Worm (Caenorhabditis elegans) whole organism, L4 larva: ENCODE results near the gene R01H2.8.

ENCODE experiments used
- aly-2 ChIP-seq: sonication (generic microtip); optimal IDR thresholded peaks from 2 replicates; lab custom pipeline; 2018; ENCODE audit warnings: missing biosample characterization, missing genetic modification characterization
- ama-1 ChIP-seq: fragments of 150-350 bp; optimal IDR thresholded peaks from 2 replicates; lab custom pipeline; 2014; ENCODE audit warnings: inconsistent platforms, mixed read lengths
- ceh-28 ChIP-seq: fragments of 150-350 bp; optimal IDR thresholded peaks from 2 replicates; lab custom pipeline; 2014; ENCODE audit warnings: missing biosample characterization, missing genetic modification reagents, missing genetic modification characterization
- ceh-82 ChIP-seq: sonication (generic microtip); optimal IDR thresholded peaks from 2 replicates; lab custom pipeline; 2017; ENCODE audit warnings: missing biosample characterization, missing genetic modification characterization
- dpl-1 ChIP-seq: fragments of 150-350 bp; optimal IDR thresholded peaks from 2 replicates; lab custom pipeline; 2014; ENCODE audit warnings: missing biosample characterization, missing genetic modification reagents, missing genetic modification characterization
- egl-27 ChIP-seq: sonication (generic microtip); optimal IDR thresholded peaks from 3 replicates; lab custom pipeline; 2017; ENCODE audit warnings: missing biosample characterization, missing genetic modification reagents, missing genetic modification characterization
- egl-43 ChIP-seq: fragments of 200-800 bp; sonication (Bioruptor generic); IDR thresholded peaks from 2 replicates; pipeline ENCODE4 v1.3.6; 2022; ENCODE audit warnings: missing genetic modification reagents, missing genetic modification characterization, missing compliant biosample characterization
- hmg-1.1 ChIP-seq: fragments of 200-800 bp; sonication (Bioruptor generic); IDR thresholded peaks from 2 replicates; pipeline ENCODE4 v1.3.6; 2022; ENCODE audit warnings: missing genetic modification reagents, missing genetic modification characterization, missing compliant biosample characterization
- jun-1 ChIP-seq: fragments of 150-350 bp; optimal IDR thresholded peaks from 2 replicates; lab custom pipeline; 2014; ENCODE audit warnings: missing biosample characterization, missing genetic modification reagents, missing genetic modification characterization
- lin-13 ChIP-seq: fragments of 150-350 bp; optimal IDR thresholded peaks from 2 replicates; lab custom pipeline; 2014; ENCODE audit warnings: missing biosample characterization, missing genetic modification reagents, missing genetic modification characterization
- lin-15B ChIP-seq: fragments of 150-350 bp; sonication (generic microtip); optimal IDR thresholded peaks from 3 replicates; lab custom pipeline; 2014; ENCODE audit warnings: missing biosample characterization, missing genetic modification characterization
- nhr-11 ChIP-seq: fragments of 150-350 bp; optimal IDR thresholded peaks from 2 replicates; lab custom pipeline; 2014; ENCODE audit warnings: missing biosample characterization, missing genetic modification characterization
- spr-1 ChIP-seq: sonication (generic microtip); optimal IDR thresholded peaks from 2 replicates; lab custom pipeline; 2016; ENCODE audit warnings: mild to moderate bottlenecking, missing genetic modification characterization, missing compliant biosample characterization

ce11 chrIII:7067385-7067896 lies 1.4 kb upstream of the R01H2.8 start, which contains the start of gene ger-1:
- TF ChIP-seq egl-43: no peak
- TF ChIP-seq dpl-1: no peak
- TF ChIP-seq aly-2 (tag; lab: Kevin White, UChicago): no peak
- no peak for TF ChIP-seq ama-1
- no peak for TF ChIP-seq nhr-11 (tag; lab: Kevin White, UChicago)
- TF ChIP-seq hmg-1.1: no peak
- TF ChIP-seq ceh-82 (tag; lab: Kevin White, UChicago): no peak
- no peak for TF ChIP-seq spr-1 (tag; lab: Kevin White, UChicago)
- TF ChIP-seq lin-15B (tag; lab: Kevin White, UChicago): no peak
- TF ChIP-seq ceh-28 (tag; lab: Kevin White, UChicago): no peak
- no peak for TF ChIP-seq jun-1 (tag; lab: Kevin White, UChicago)
- TF ChIP-seq lin-13: no peak
- TF ChIP-seq egl-27 (tag; lab: Kevin White, UChicago): no peak
